Fruit fly (Drosophila melanogaster) whole organism, embryonic: ENCODE measurements around the gene CG18428.
A peak's percentile ranks its signal among the peaks of the same experiment; 100 is the strongest.

ENCODE experiments used
- B-H1 ChIP-seq: fragments of 200-800 bp; sonication (Bioruptor generic); IDR thresholded peaks from 3 replicates; pipeline ENCODE4 v1.3.6; 2022; ENCODE audit warnings: missing biosample characterization, missing genetic modification characterization
- Bgb ChIP-seq: fragments of 200-800 bp; sonication (Bioruptor generic); IDR thresholded peaks from 2 replicates; pipeline ENCODE4 v1.3.6; 2022; ENCODE audit warnings: missing biosample characterization, missing genetic modification characterization; ENCODE audit not compliant: partially characterized antibody
- CG10274 ChIP-seq: fragments of 200-800 bp; sonication (Bioruptor generic); optimal IDR thresholded peaks from 3 replicates; lab custom pipeline; 2017; ENCODE audit warnings: missing biosample characterization, mild to moderate bottlenecking, missing genetic modification characterization
- CG10366 ChIP-seq: fragments of 200-800 bp; sonication (Bioruptor generic); IDR thresholded peaks from 2 replicates; pipeline ENCODE4 v1.3.6; 2022; ENCODE audit warnings: missing biosample characterization, missing genetic modification characterization
- CG11398 ChIP-seq: fragments of 200-800 bp; sonication (Bioruptor generic); optimal IDR thresholded peaks from 2 replicates; lab custom pipeline; 2016; ENCODE audit warnings: missing biosample characterization, missing genetic modification characterization
- CG11560 ChIP-seq: fragments of 200-800 bp; sonication (Bioruptor generic); IDR thresholded peaks from 3 replicates; pipeline ENCODE4 v1.3.6; 2022; ENCODE audit warnings: missing biosample characterization, missing genetic modification characterization
- CG1233 ChIP-seq: fragments of 200-800 bp; sonication (Bioruptor generic); optimal IDR thresholded peaks from 4 replicates; lab custom pipeline; 2018; ENCODE audit warnings: missing biosample characterization, mild to moderate bottlenecking, missing genetic modification characterization
- CG15073 ChIP-seq: fragments of 200-800 bp; sonication (Bioruptor generic); optimal IDR thresholded peaks from 2 replicates; lab custom pipeline; 2016; ENCODE audit warnings: missing biosample characterization, missing genetic modification characterization
- CG17328 ChIP-seq: fragments of 200-800 bp; sonication (Bioruptor generic); IDR thresholded peaks from 2 replicates; pipeline ENCODE4 v1.3.6; 2022; ENCODE audit warnings: missing biosample characterization, missing genetic modification characterization
- CG1792 ChIP-seq: fragments of 200-800 bp; sonication (Bioruptor generic); optimal IDR thresholded peaks from 2 replicates; lab custom pipeline; 2016; ENCODE audit warnings: missing biosample characterization, missing genetic modification characterization
- CG2199 ChIP-seq: fragments of 200-800 bp; sonication (Bioruptor generic); IDR thresholded peaks from 3 replicates; pipeline ENCODE4 v1.3.6; 2022; ENCODE audit warnings: missing biosample characterization, missing genetic modification characterization
- CG2202 ChIP-seq: fragments of 200-800 bp; sonication (Bioruptor generic); optimal IDR thresholded peaks from 2 replicates; lab custom pipeline; 2018; ENCODE audit warnings: missing biosample characterization, mild to moderate bottlenecking, missing genetic modification characterization
- CG3407 ChIP-seq: fragments of 200-800 bp; sonication (Bioruptor generic); optimal IDR thresholded peaks from 2 replicates; lab custom pipeline; 2018; ENCODE audit warnings: missing biosample characterization, mild to moderate bottlenecking, missing genetic modification characterization
- CG3726 ChIP-seq: fragments of 200-800 bp; sonication (Bioruptor generic); IDR thresholded peaks from 3 replicates; pipeline ENCODE4, ENCODE4 v1.3.6; 2022; ENCODE audit warnings: missing biosample characterization, missing genetic modification characterization
- CG4617 ChIP-seq: fragments of 200-800 bp; sonication (Bioruptor generic); optimal IDR thresholded peaks from 3 replicates; lab custom pipeline; 2016; ENCODE audit warnings: missing biosample characterization, missing genetic modification characterization, borderline replicate concordance
- CG4730 ChIP-seq: fragments of 200-800 bp; sonication (Bioruptor generic); IDR thresholded peaks from 2 replicates; pipeline ENCODE4 v1.3.6; 2022; ENCODE audit warnings: missing biosample characterization, missing genetic modification characterization
- CG7357 ChIP-seq: fragments of 200-800 bp; sonication (Bioruptor generic); IDR thresholded peaks from 3 replicates; pipeline ENCODE4 v1.3.6; 2022; ENCODE audit warnings: missing biosample characterization, missing genetic modification characterization
- CG8089 ChIP-seq: fragments of 200-800 bp; sonication (Bioruptor generic); optimal IDR thresholded peaks from 3 replicates; lab custom pipeline; 2016; ENCODE audit warnings: missing biosample characterization, missing genetic modification characterization
- CG8924 ChIP-seq: fragments of 200-800 bp; optimal IDR thresholded peaks from 3 replicates; lab custom pipeline; 2019; ENCODE audit warnings: missing biosample characterization, mild to moderate bottlenecking, missing genetic modification characterization, moderate library complexity
- CG8944 ChIP-seq: fragments of 200-800 bp; sonication (Bioruptor generic); optimal IDR thresholded peaks from 3 replicates; lab custom pipeline; 2016; ENCODE audit warnings: missing biosample characterization, missing genetic modification characterization
- CG9817 ChIP-seq: fragments of 200-800 bp; sonication (Bioruptor generic); optimal IDR thresholded peaks from 2 replicates; lab custom pipeline; 2018; ENCODE audit warnings: missing biosample characterization, mild to moderate bottlenecking, missing genetic modification characterization, moderate library complexity
- Dek ChIP-seq: fragments of 200-800 bp; sonication (Bioruptor generic); optimal IDR thresholded peaks from 3 replicates; lab custom pipeline; 2019; ENCODE audit warnings: missing biosample characterization, mild to moderate bottlenecking, missing genetic modification characterization, moderate library complexity
- Dip2 ChIP-seq: fragments of 200-800 bp; sonication (Bioruptor generic); IDR thresholded peaks from 2 replicates; pipeline ENCODE4 v1.3.6; 2022; ENCODE audit warnings: missing biosample characterization, missing genetic modification characterization
- Dp ChIP-seq: fragments of 200-800 bp; sonication (Bioruptor generic); optimal IDR thresholded peaks from 2 replicates; lab custom pipeline; 2018; ENCODE audit warnings: missing biosample characterization, mild to moderate bottlenecking, missing genetic modification characterization, moderate library complexity
- Drgx ChIP-seq: fragments of 200-800 bp; sonication (Bioruptor generic); IDR thresholded peaks from 2 replicates; pipeline ENCODE4 v1.3.6; 2022; ENCODE audit warnings: missing biosample characterization, missing genetic modification characterization
- H2.0 ChIP-seq: fragments of 200-800 bp; sonication (Bioruptor generic); IDR thresholded peaks from 2 replicates; pipeline ENCODE4 v1.3.6; 2022; ENCODE audit warnings: missing biosample characterization, missing genetic modification characterization
- HmgZ ChIP-seq: fragments of 200-800 bp; sonication (Bioruptor generic); optimal IDR thresholded peaks from 2 replicates; lab custom pipeline; 2018; ENCODE audit warnings: missing biosample characterization, mild to moderate bottlenecking, missing genetic modification characterization
- NK7.1 ChIP-seq: fragments of 200-800 bp; sonication (Bioruptor generic); optimal IDR thresholded peaks from 3 replicates; lab custom pipeline; 2016; ENCODE audit warnings: missing biosample characterization, missing genetic modification characterization
- NfI ChIP-seq: fragments of 200-800 bp; sonication (Bioruptor generic); optimal IDR thresholded peaks from 3 replicates; lab custom pipeline; 2018; ENCODE audit warnings: missing biosample characterization, mild to moderate bottlenecking, missing genetic modification characterization, moderate library complexity
- Poxn ChIP-seq: fragments of 200-800 bp; sonication (Bioruptor generic); IDR thresholded peaks from 2 replicates; pipeline ENCODE4 v1.3.6; 2022; ENCODE audit warnings: missing biosample characterization, missing genetic modification characterization
- Sry-β ChIP-seq: fragments of 200-800 bp; sonication (Bioruptor generic); optimal IDR thresholded peaks from 2 replicates; lab custom pipeline; 2018; ENCODE audit warnings: missing biosample characterization, mild to moderate bottlenecking, missing genetic modification characterization, moderate library complexity
- Usf ChIP-seq: fragments of 200-800 bp; sonication (Bioruptor generic); optimal IDR thresholded peaks from 2 replicates; lab custom pipeline; 2017; ENCODE audit warnings: missing genotype, missing biosample characterization, missing genetic modification characterization
- amos ChIP-seq: fragments of 200-800 bp; sonication (Bioruptor generic); IDR thresholded peaks from 2 replicates; pipeline ENCODE4 v1.3.6; 2022; ENCODE audit warnings: missing biosample characterization, missing genetic modification characterization; ENCODE audit not compliant: partially characterized antibody
- ase ChIP-seq: fragments of 200-800 bp; sonication (Bioruptor generic); IDR thresholded peaks from 3 replicates; pipeline ENCODE4 v1.3.6; 2022; ENCODE audit warnings: missing biosample characterization, missing genetic modification characterization
- bcd ChIP-seq: fragments of 200-800 bp; sonication (Bioruptor generic); optimal IDR thresholded peaks from 2 replicates; lab custom pipeline; 2017; ENCODE audit warnings: missing biosample characterization, mild to moderate bottlenecking, missing genetic modification characterization
- cas ChIP-seq: fragments of 200-800 bp; sonication (Bioruptor generic); IDR thresholded peaks from 2 replicates; pipeline ENCODE4 v1.3.6; 2022; ENCODE audit warnings: missing biosample characterization, missing genetic modification characterization
- ems ChIP-seq: fragments of 200-800 bp; sonication (Bioruptor generic); optimal IDR thresholded peaks from 3 replicates; lab custom pipeline; 2016; ENCODE audit warnings: missing biosample characterization, missing genetic modification characterization
- ftz-f1 ChIP-seq: fragments of 200-800 bp; sonication (Bioruptor generic); optimal IDR thresholded peaks from 2 replicates; lab custom pipeline; 2016; ENCODE audit warnings: missing biosample characterization, missing genetic modification characterization
- jing ChIP-seq: fragments of 200-800 bp; sonication (Bioruptor generic); optimal IDR thresholded peaks from 2 replicates; lab custom pipeline; 2018; ENCODE audit warnings: missing biosample characterization, mild to moderate bottlenecking, missing genetic modification characterization
- lov ChIP-seq, 2 experiments: fragments of 200-800 bp in 1 of 2; fragments of >200 bp in 1 of 2; sonication (Bioruptor generic) in 1 of 2; IDR thresholded peaks in 1 of 2; optimal IDR thresholded peaks in 1 of 2; 2 replicates in 1 of 2; 3 replicates in 1 of 2; pipeline versions ENCODE4 v1.3.6 to Lab custom; 2017 to 2022; ENCODE audit warnings: missing biosample characterization in 1 of 2, missing genetic modification characterization in 1 of 2
- luna ChIP-seq: fragments of 200-800 bp; sonication (Bioruptor generic); optimal IDR thresholded peaks from 2 replicates; lab custom pipeline; 2016; ENCODE audit warnings: missing biosample characterization, missing genetic modification characterization
- pita ChIP-seq: fragments of 200-800 bp; sonication (Bioruptor generic); optimal IDR thresholded peaks from 2 replicates; lab custom pipeline; 2017; ENCODE audit warnings: missing biosample characterization, mild to moderate bottlenecking, missing genetic modification characterization
- sc ChIP-seq, 3 experiments: fragments of >200 bp in 2 of 3; fragments of 200-800 bp in 1 of 3; sonication (Bioruptor generic) in 1 of 3; optimal IDR thresholded peaks; 2 replicates in 2 of 3; 3 replicates in 1 of 3; lab custom pipeline; 2017; ENCODE audit warnings: mild to moderate bottlenecking in 1 of 3, missing biosample characterization in 1 of 3, missing genetic modification characterization in 1 of 3, missing genetic modification reagents in 1 of 3
- sens-2 ChIP-seq: fragments of 200-800 bp; sonication (Bioruptor generic); IDR thresholded peaks from 2 replicates; pipeline ENCODE4 v1.3.6; 2022; ENCODE audit warnings: missing biosample characterization, missing genetic modification characterization
- tgo ChIP-seq: fragments of 200-800 bp; sonication (Bioruptor generic); IDR thresholded peaks from 3 replicates; pipeline ENCODE4 v1.3.6; 2022; ENCODE audit warnings: missing biosample characterization, missing genetic modification characterization
- tna ChIP-seq: fragments of 200-800 bp; sonication (Bioruptor generic); IDR thresholded peaks from 2 replicates; pipeline ENCODE4 v1.3.6; 2022; ENCODE audit warnings: missing biosample characterization, missing genetic modification characterization; ENCODE audit not compliant: partially characterized antibody
- toy ChIP-seq: fragments of 200-800 bp; sonication (Bioruptor generic); IDR thresholded peaks from 2 replicates; pipeline ENCODE4 v1.3.6; 2022; ENCODE audit warnings: missing biosample characterization, missing genetic modification characterization
- twi ChIP-seq: fragments of 200-800 bp; optimal IDR thresholded peaks from 2 replicates; lab custom pipeline; 2019; ENCODE audit warnings: missing biosample characterization, mild to moderate bottlenecking, missing genetic modification characterization, moderate library complexity
- vvl ChIP-seq: fragments of 200-800 bp; sonication (Bioruptor generic); IDR thresholded peaks from 2 replicates; pipeline ENCODE4 v1.3.6; 2022; ENCODE audit warnings: missing biosample characterization, missing genetic modification characterization
- zen ChIP-seq: fragments of 200-800 bp; sonication (Bioruptor generic); optimal IDR thresholded peaks from 3 replicates; lab custom pipeline; 2018; ENCODE audit warnings: missing biosample characterization, mild to moderate bottlenecking, missing genetic modification characterization, moderate library complexity

CG18428 gene

dm6 chr3R:24141013-24141592 lies 32.0 kb downstream of the CG18428 start, which contains the start of gene Kal1 (continued):
- TF ChIP-seq CG2202 (tag; lab: Kevin White, UChicago), result peak; percentile 94
- TF ChIP-seq HmgZ (tag; lab: Kevin White, UChicago), result peak; percentile 81
- peak; percentile 74 for TF ChIP-seq Usf (GFP tag; lab: Kevin White, UChicago)
- TF ChIP-seq tgo, result peak; percentile 93
- TF ChIP-seq CG2199 (GFP tag; lab: Robert Waterston, UW), result peak; percentile 85; the same call in 2 of the 3 replicates
- peak; percentile 76 for TF ChIP-seq CG7357 (GFP tag; lab: Robert Waterston, UW)
- TF ChIP-seq jing (GFP tag; lab: Kevin White, UChicago), result peak; percentile 82
- no peak for TF ChIP-seq CG8089 (GFP tag; lab: Kevin White, UChicago)
- peak; percentile 66 for TF ChIP-seq CG9817 (tag; lab: Kevin White, UChicago)
- peak; percentile 95 for TF ChIP-seq CG8924 (tag; lab: Kevin White, UChicago)
- peak; percentile 80 for TF ChIP-seq B-H1 (GFP tag; lab: Robert Waterston, UW)
- TF ChIP-seq vvl (GFP tag; lab: Robert Waterston, UW), result peak; percentile 98
- no peak for TF ChIP-seq pita
- TF ChIP-seq tna (GFP tag; lab: Robert Waterston, UW), result no peak
- TF ChIP-seq CG3407 (GFP tag; lab: Kevin White, UChicago), result peak; percentile 94
- peak; percentile 81 for TF ChIP-seq zen
- peak; percentile 72 for TF ChIP-seq toy (GFP tag; lab: Robert Waterston, UW)
- TF ChIP-seq amos (GFP tag; lab: Robert Waterston, UW), result no peak
- no peak for TF ChIP-seq CG1792 (GFP tag; lab: Kevin White, UChicago)
- peak; percentile 61 for TF ChIP-seq Dek
- TF ChIP-seq NK7.1 (GFP tag; lab: Kevin White, UChicago), result no peak
- TF ChIP-seq sens-2 (GFP tag; lab: Robert Waterston, UW), result peak; percentile 91
- no peak for TF ChIP-seq CG8944 (GFP tag; lab: Kevin White, UChicago)
- no peak for TF ChIP-seq CG11398 (GFP tag; lab: Kevin White, UChicago)
- peak; percentile 86 for TF ChIP-seq ase (GFP tag; lab: Robert Waterston, UW)
- peak; percentile 81 for TF ChIP-seq CG3726
- TF ChIP-seq cas (GFP tag; lab: Robert Waterston, UW), result peak; percentile 57
- TF ChIP-seq lov (optimal IDR thresholded peaks at IDR 0.05; lab: Kevin White, UChicago), result no peak
- peak; percentile 90 for TF ChIP-seq lov (GFP tag; IDR thresholded peaks at IDR 0.05; lab: Robert Waterston, UW)
- no peak for TF ChIP-seq Poxn (GFP tag; lab: Robert Waterston, UW)
- peak; percentile 88 for TF ChIP-seq twi (tag; lab: Kevin White, UChicago)
- TF ChIP-seq CG11560 (tag; lab: Robert Waterston, UW), result peak; percentile 72; the same call in 2 of the 3 replicates
- peak; percentile 90 for TF ChIP-seq H2.0 (GFP tag; lab: Robert Waterston, UW)
- TF ChIP-seq NfI (GFP tag; lab: Kevin White, UChicago), result peak; percentile 83
- TF ChIP-seq CG15073 (GFP tag; lab: Kevin White, UChicago), result no peak
- peak; percentile 66 for TF ChIP-seq CG10274 (GFP tag; lab: Kevin White, UChicago)
- peak; percentile 83 for TF ChIP-seq CG1233 (GFP tag; lab: Kevin White, UChicago)
- no peak for TF ChIP-seq Bgb (GFP tag; lab: Robert Waterston, UW)
- TF ChIP-seq CG4730, result peak; percentile 84
- TF ChIP-seq CG10366 (GFP tag; lab: Robert Waterston, UW), result peak; percentile 92
- peak; percentile 54 for TF ChIP-seq Sry-β (GFP tag; lab: Kevin White, UChicago)
- TF ChIP-seq Dp (GFP tag; lab: Kevin White, UChicago), result no peak
- TF ChIP-seq luna, result no peak
- TF ChIP-seq sc (optimal IDR thresholded peaks at IDR 0.05; lab: Kevin White, UChicago), result no peak
- TF ChIP-seq sc (GFP tag; optimal IDR thresholded peaks at IDR 0.05; lab: Kevin White, UChicago), result peak; percentile 93
- TF ChIP-seq bcd, result peak; percentile 90
- TF ChIP-seq ems (GFP tag; lab: Kevin White, UChicago), result peak; percentile 29
- TF ChIP-seq Drgx, result peak; percentile 99
- peak; percentile 54; the same call in 1 of the 2 replicates for TF ChIP-seq Dip2 (GFP tag; lab: Robert Waterston, UW)
- TF ChIP-seq ftz-f1, result no peak
- peak; percentile 65 for TF ChIP-seq CG4617 (GFP tag; lab: Kevin White, UChicago)
- peak; percentile 95 for TF ChIP-seq CG17328 (GFP tag; lab: Robert Waterston, UW)
